Worm (Caenorhabditis elegans) whole organism, midembryonic: ENCODE results near the gene C42D8.1.
A peak's percentile ranks its signal among the peaks of the same experiment; 100 is the strongest.

Experiments used
- T22C8.4 ChIP-seq: fragments of 200-800 bp; sonication (Bioruptor generic); IDR thresholded peaks from 2 replicates; pipeline ENCODE4 v1.3.6; 2022; ENCODE audit warnings: missing genetic modification characterization, missing compliant biosample characterization
- cog-1 ChIP-seq: sonication (generic microtip); optimal IDR thresholded peaks from 2 replicates; lab custom pipeline; 2016; ENCODE audit warnings: missing genetic modification characterization, missing compliant biosample characterization
- flt-1 ChIP-seq: fragments of 200-800 bp; sonication (Bioruptor generic); IDR thresholded peaks from 2 replicates; pipeline ENCODE4 v1.3.6; 2022; ENCODE audit warnings: missing genetic modification characterization, missing compliant biosample characterization
- klf-2 ChIP-seq: fragments of 200-800 bp; sonication (Bioruptor generic); conservative IDR thresholded peaks from 2 replicates; pipeline ENCODE4 v1.3.6; 2022; ENCODE audit warnings: missing genetic modification reagents, missing genetic modification characterization, missing compliant biosample characterization
- med-1 ChIP-seq: sonication (generic microtip); optimal IDR thresholded peaks from 2 replicates; lab custom pipeline; 2017; ENCODE audit warnings: missing genetic modification characterization, mild to moderate bottlenecking, missing compliant biosample characterization, antibody characterized with exemption, missing genetic modification reagents; ENCODE audit not compliant: insufficient read depth
- ref-1 ChIP-seq: fragments of 200-800 bp; sonication (Bioruptor generic); conservative IDR thresholded peaks from 2 replicates; pipeline ENCODE4 v1.3.6; 2022; ENCODE audit warnings: missing genetic modification reagents, missing genetic modification characterization, missing compliant biosample characterization
- tab-1 ChIP-seq: fragments of 200-800 bp; sonication (Bioruptor generic); IDR thresholded peaks from 2 replicates; pipeline ENCODE4 v1.3.6; 2022; ENCODE audit warnings: missing genetic modification characterization, missing compliant biosample characterization
- ztf-23 ChIP-seq: fragments of 200-800 bp; sonication (Bioruptor generic); IDR thresholded peaks from 2 replicates; pipeline ENCODE4 v1.3.6; 2022; ENCODE audit warnings: missing genetic modification reagents, missing genetic modification characterization, missing compliant biosample characterization
- ztf-29 ChIP-seq: fragments of 200-800 bp; sonication (Bioruptor generic); IDR thresholded peaks from 2 replicates; pipeline ENCODE4 v1.3.6; 2022; ENCODE audit warnings: missing genetic modification reagents, missing genetic modification characterization, missing compliant biosample characterization

C42D8.1 gene

ce11 chrX:5122791-5123414, 13.6 kb downstream of the C42D8.1 start:
- no peak for TF ChIP-seq tab-1 (GFP tag; lab: Robert Waterston, UW)
- 0 out of 2 replicates have a peak, but pooled peaks have one; percentile 21 for TF ChIP-seq flt-1 (GFP tag; lab: Robert Waterston, UW)

ce11 chrX:5124288-5124687, 15.0 kb downstream of the C42D8.1 start:
- no peak for TF ChIP-seq cog-1 (tag; lab: Kevin White, UChicago)
- TF ChIP-seq klf-2 (GFP tag; lab: Robert Waterston, UW), result no peak
- no peak for TF ChIP-seq flt-1 (GFP tag; lab: Robert Waterston, UW)
- no peak for TF ChIP-seq med-1 (GFP tag; lab: Kevin White, UChicago)
- no peak for TF ChIP-seq T22C8.4 (GFP tag; lab: Robert Waterston, UW)
- TF ChIP-seq ztf-29, result no peak
- no peak for TF ChIP-seq ref-1 (GFP tag; lab: Robert Waterston, UW)
- TF ChIP-seq ztf-23 (GFP tag; lab: Robert Waterston, UW), result no peak
- no peak for TF ChIP-seq tab-1 (GFP tag; lab: Robert Waterston, UW)

ce11 chrX:5129447-5129846, 20.1 kb downstream of the C42D8.1 start:
- TF ChIP-seq ztf-29 (no peak), klf-2 (GFP tag; lab: Robert Waterston, UW) (no peak), ztf-23 (GFP tag; lab: Robert Waterston, UW) (no peak), ref-1 (GFP tag; lab: Robert Waterston, UW) (no peak), cog-1 (tag; lab: Kevin White, UChicago) (no peak), med-1 (GFP tag; lab: Kevin White, UChicago) (no peak)

- TF ChIP-seq klf-2 (GFP tag; lab: Robert Waterston, UW) (no peak), tab-1 (GFP tag; lab: Robert Waterston, UW) (no peak), ztf-23 (GFP tag; lab: Robert Waterston, UW) (no peak), flt-1 (GFP tag; lab: Robert Waterston, UW) (no peak), ztf-29 (no peak), cog-1 (tag; lab: Kevin White, UChicago) (no peak), T22C8.4 (GFP tag; lab: Robert Waterston, UW) (no peak), ref-1 (GFP tag; lab: Robert Waterston, UW) (no peak)
Observed at ce11 chrX:5131760-5132159, 22.5 kb downstream of the C42D8.1 start.

- no peak for TF ChIP-seq klf-2 (GFP tag; lab: Robert Waterston, UW)
- TF ChIP-seq flt-1 (GFP tag; lab: Robert Waterston, UW), result no peak
- no peak for TF ChIP-seq ztf-29
- TF ChIP-seq med-1 (GFP tag; lab: Kevin White, UChicago), result no peak
- TF ChIP-seq ztf-23 (GFP tag; lab: Robert Waterston, UW), result no peak
- TF ChIP-seq cog-1 (tag; lab: Kevin White, UChicago), result no peak
- no peak for TF ChIP-seq T22C8.4 (GFP tag; lab: Robert Waterston, UW)
Observed at ce11 chrX:5133980-5134379, 24.7 kb downstream of the C42D8.1 start, which contains the start of gene tbc-7. tbc-7 (plus strand) TSS chrX:5134280.

- TF ChIP-seq ref-1 (GFP tag; lab: Robert Waterston, UW) (no peak), med-1 (GFP tag; lab: Kevin White, UChicago) (no peak), ztf-29 (no peak)
Observed at ce11 chrX:5135548-5135947, 26.2 kb downstream of the C42D8.1 start.

ce11 chrX:5137716-5138470, 28.6 kb downstream of the C42D8.1 start:
- TF ChIP-seq flt-1 (GFP tag; lab: Robert Waterston, UW) (no peak), ref-1 (GFP tag; lab: Robert Waterston, UW) (no peak), tab-1 (GFP tag; lab: Robert Waterston, UW) (no peak), ztf-29 (no peak), klf-2 (GFP tag; lab: Robert Waterston, UW) (no peak), med-1 (GFP tag; lab: Kevin White, UChicago) (no peak), cog-1 (tag; lab: Kevin White, UChicago) (no peak), T22C8.4 (GFP tag; lab: Robert Waterston, UW) (no peak), ztf-23 (GFP tag; lab: Robert Waterston, UW) (no peak)

ce11 chrX:5140177-5140576, 30.9 kb downstream of the C42D8.1 start:
- TF ChIP-seq med-1 (GFP tag; lab: Kevin White, UChicago), result no peak
- peak; percentile 77 for TF ChIP-seq cog-1 (tag; lab: Kevin White, UChicago)

- TF ChIP-seq flt-1 (GFP tag; lab: Robert Waterston, UW) (no peak), cog-1 (tag; lab: Kevin White, UChicago) (no peak), ztf-23 (GFP tag; lab: Robert Waterston, UW) (no peak), ref-1 (GFP tag; lab: Robert Waterston, UW) (no peak), ztf-29 (no peak), med-1 (GFP tag; lab: Kevin White, UChicago) (no peak), T22C8.4 (GFP tag; lab: Robert Waterston, UW) (no peak), klf-2 (GFP tag; lab: Robert Waterston, UW) (no peak), tab-1 (GFP tag; lab: Robert Waterston, UW) (no peak)
Observed at ce11 chrX:5142403-5142802, 33.1 kb downstream of the C42D8.1 start.
